Worm (Caenorhabditis elegans) whole organism, L4 larva: ENCODE data around the gene nol-10.

Experiments used
- dve-1 ChIP-seq: sonication (generic microtip); optimal IDR thresholded peaks from 2 replicates; lab custom pipeline; 2017; ENCODE audit warnings: antibody characterized with exemption, mild to moderate bottlenecking, missing genetic modification characterization, missing compliant biosample characterization; ENCODE audit not compliant: insufficient read depth
- lsy-2 ChIP-seq, 2 experiments: fragments of 150-350 bp in 1 of 2; sonication (generic microtip) in 1 of 2; optimal IDR thresholded peaks; 2 replicates each; lab custom pipeline; 2014 to 2017; ENCODE audit warnings: missing biosample characterization in 2 of 2, missing genetic modification characterization in 2 of 2
- nhr-77 ChIP-seq: fragments of 150-350 bp; optimal IDR thresholded peaks from 2 replicates; lab custom pipeline; 2014; ENCODE audit warnings: missing biosample characterization, missing genetic modification characterization
- tag-97 ChIP-seq: fragments of 200-800 bp; sonication (Bioruptor generic); IDR thresholded peaks from 2 replicates; pipeline ENCODE4 v1.3.6; 2022; ENCODE audit warnings: missing genetic modification characterization, missing compliant biosample characterization
- unc-130 ChIP-seq: sonication (generic microtip); optimal IDR thresholded peaks from 2 replicates; lab custom pipeline; 2016; ENCODE audit warnings: missing genetic modification reagents, missing genetic modification characterization, missing compliant biosample characterization

ce11 chrIV:7605413-7605812, 25.0 kb downstream of the nol-10 start:
- no peak for TF ChIP-seq tag-97 (GFP tag; lab: Robert Waterston, UW)
- TF ChIP-seq lsy-2 (tag; optimal IDR thresholded peaks at IDR 0.05; lab: Kevin White, UChicago) = no peak
- TF ChIP-seq dve-1 (tag; lab: Kevin White, UChicago) = no peak
- no peak for TF ChIP-seq nhr-77 (tag; lab: Kevin White, UChicago)
- TF ChIP-seq unc-130 (GFP tag; lab: Kevin White, UChicago) = no peak
